Fruit fly (Drosophila melanogaster): ENCODE data around the gene CG7573.

CG7573 gene

DNA sequence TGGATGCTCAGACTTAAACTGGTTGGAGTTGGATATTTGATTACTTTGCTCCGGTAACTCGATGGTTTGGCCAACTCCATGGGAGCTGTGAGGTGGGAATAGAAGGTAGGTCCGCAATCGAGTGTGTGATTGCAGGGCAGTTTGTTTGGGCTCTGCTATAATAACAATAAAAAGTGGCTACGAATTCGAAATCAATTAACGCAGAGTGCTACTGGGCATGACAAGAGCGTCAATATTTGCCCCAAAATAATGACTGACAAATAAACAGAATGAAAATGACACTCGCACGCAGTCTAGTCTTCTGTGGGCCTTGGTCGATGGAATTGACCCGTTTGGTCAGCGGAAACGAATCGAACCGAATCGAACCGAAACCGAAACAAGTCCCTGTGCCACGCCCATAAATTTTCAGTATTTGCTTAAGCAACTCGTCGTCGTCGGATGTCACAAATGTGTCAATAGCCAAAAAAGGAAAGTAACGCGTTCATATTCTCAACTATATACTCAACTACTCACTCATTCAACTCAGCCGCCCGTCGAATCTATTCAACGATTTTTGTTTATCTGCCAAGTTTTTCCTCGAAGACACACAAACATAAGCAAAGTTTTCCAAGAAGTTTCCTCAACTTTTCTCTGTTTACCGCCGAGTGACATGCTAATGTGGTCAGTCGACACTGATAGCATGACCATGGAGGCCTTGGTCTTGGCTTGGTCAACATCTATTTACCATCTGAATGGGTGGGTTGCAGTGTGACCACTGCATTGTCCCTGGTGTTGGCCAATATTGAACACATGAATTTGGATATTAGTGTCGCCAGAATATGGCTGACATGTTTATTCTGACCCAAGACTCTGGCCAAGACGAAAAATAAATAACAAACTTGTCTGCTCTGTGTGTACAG is 44.1 kb downstream of the CG7573 start:
- TF ChIP-seq OdsH (GFP tag; optimal IDR thresholded peaks at IDR 0.05) (no peak), dmrt93B (GFP tag; optimal IDR thresholded peaks at IDR 0.05) (no peak), CrebA (GFP tag; optimal IDR thresholded peaks at IDR 0.05; ENCODE audit: borderline replicate concordance) (no peak), Dfd (GFP tag; optimal IDR thresholded peaks at IDR 0.05) (no peak)

DNA sequence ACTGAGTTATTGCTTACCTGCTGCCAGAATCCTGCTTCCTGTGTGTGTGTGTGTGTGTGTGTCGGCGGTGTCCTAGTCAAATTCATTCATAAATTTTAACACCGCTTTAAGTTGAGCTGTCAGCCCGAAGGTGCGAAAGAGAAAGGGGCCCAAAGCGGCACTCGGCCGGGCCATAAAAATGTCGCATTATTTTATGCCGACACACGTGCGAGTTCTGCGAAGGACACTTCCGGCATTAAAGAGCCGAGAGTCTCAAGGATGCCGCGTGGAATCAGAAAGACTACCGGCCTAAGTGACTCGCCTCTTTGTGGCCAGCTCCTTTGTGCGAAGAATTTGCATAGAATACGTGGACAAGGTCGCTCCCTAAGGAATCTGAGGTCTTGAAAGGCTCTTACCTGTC is 45.5 kb downstream of the CG7573 start:
- no peak for TF ChIP-seq dsf (GFP tag; optimal IDR thresholded peaks at IDR 0.05; ENCODE audit: borderline replicate concordance)
- TF ChIP-seq CG9705 (GFP tag; optimal IDR thresholded peaks at IDR 0.05): no peak
- TF ChIP-seq fru (GFP tag; optimal IDR thresholded peaks at IDR 0.05): no peak
- TF ChIP-seq foxo (GFP tag; optimal IDR thresholded peaks at IDR 0.05): no peak
- TF ChIP-seq N (GFP tag; optimal IDR thresholded peaks at IDR 0.05): no peak
- no peak for TF ChIP-seq h (GFP tag; optimal IDR thresholded peaks at IDR 0.05)

DNA sequence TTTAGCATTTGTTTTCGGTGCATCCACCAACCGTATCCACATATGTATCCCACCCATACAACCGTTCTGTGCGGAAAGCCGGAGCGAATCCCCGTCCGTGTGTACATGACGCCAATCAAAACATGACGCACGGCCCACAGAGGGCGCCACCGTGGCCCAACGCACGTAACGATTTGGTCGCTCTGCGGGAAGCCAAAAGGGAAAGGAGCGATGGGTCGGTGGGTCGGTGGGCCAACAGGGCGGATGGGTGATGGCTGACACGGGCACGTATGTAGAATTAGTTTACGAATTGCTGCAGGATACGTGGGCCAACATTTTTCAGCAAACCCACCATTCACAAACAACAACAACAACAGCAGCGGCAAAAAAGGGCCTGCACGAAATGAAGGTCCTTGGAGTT is 47.2 kb downstream of the CG7573 start:
- TF ChIP-seq CG32264 (GFP tag; optimal IDR thresholded peaks at IDR 0.05) (no peak), dsf (GFP tag; optimal IDR thresholded peaks at IDR 0.05; ENCODE audit: borderline replicate concordance) (no peak), Hr78 (GFP tag; optimal IDR thresholded peaks at IDR 0.05) (no peak), woc (GFP tag; optimal IDR thresholded peaks at IDR 0.05) (no peak), psq (GFP tag; optimal IDR thresholded peaks at IDR 0.05) (no peak), fru (GFP tag; optimal IDR thresholded peaks at IDR 0.05) (no peak), Vsx2 (GFP tag; optimal IDR thresholded peaks at IDR 0.05; ENCODE audit: partially characterized antibody) (no peak), Dif (GFP tag; optimal IDR thresholded peaks at IDR 0.05; ENCODE audit: partially characterized antibody) (no peak), h (GFP tag; optimal IDR thresholded peaks at IDR 0.05) (no peak), Rel (GFP tag; optimal IDR thresholded peaks at IDR 0.05) (no peak), Rel (tag; optimal IDR thresholded peaks at IDR 0.05) (no peak), sv (GFP tag; optimal IDR thresholded peaks at IDR 0.05) (no peak), sage (GFP tag; optimal IDR thresholded peaks at IDR 0.05) (no peak), Sp1 (GFP tag; optimal IDR thresholded peaks at IDR 0.05) (no peak), Mio (GFP tag; optimal IDR thresholded peaks at IDR 0.05) (no peak), dl (GFP tag; optimal IDR thresholded peaks at IDR 0.05; ENCODE audit: insufficient read depth in 1 of 2, partially characterized antibody in 2 of 2) (no peak), Myc (optimal IDR thresholded peaks at IDR 0.05) (no peak), CG9705 (GFP tag; optimal IDR thresholded peaks at IDR 0.05) (no peak), ey (GFP tag; optimal IDR thresholded peaks at IDR 0.05) (no peak), GATAd (GFP tag; optimal IDR thresholded peaks at IDR 0.05) (no peak), Abd-B (GFP tag; optimal IDR thresholded peaks at IDR 0.05) (no peak)

DNA sequence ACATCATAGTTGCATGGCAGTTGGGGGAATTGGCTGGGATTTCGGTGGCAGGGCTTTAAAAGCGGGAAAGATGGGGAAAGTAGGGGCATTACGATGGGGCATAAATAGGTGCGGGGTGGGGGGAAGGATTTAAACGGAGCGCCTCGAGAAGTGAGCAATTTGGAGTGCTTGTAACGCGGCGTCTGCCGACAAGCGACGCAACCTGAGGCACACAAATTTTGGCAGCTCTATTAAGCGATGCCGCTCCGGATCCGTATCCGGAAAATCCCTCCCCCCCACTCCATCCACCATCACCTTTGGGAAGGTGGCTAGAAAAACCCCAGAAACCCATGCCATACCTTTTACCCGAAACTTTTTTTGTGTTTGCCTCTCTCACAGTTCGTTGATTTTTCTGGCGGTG is 48.0 kb downstream of the CG7573 start:
- no peak for TF ChIP-seq OdsH (GFP tag; optimal IDR thresholded peaks at IDR 0.05)
- TF ChIP-seq Dif (GFP tag; optimal IDR thresholded peaks at IDR 0.05; ENCODE audit: partially characterized antibody): no peak
- TF ChIP-seq br (GFP tag; optimal IDR thresholded peaks at IDR 0.05): no peak
- no peak for TF ChIP-seq Abd-B (GFP tag; optimal IDR thresholded peaks at IDR 0.05)
- no peak for TF ChIP-seq fru (GFP tag; optimal IDR thresholded peaks at IDR 0.05)
- no peak for TF ChIP-seq CrebA (GFP tag; optimal IDR thresholded peaks at IDR 0.05; ENCODE audit: borderline replicate concordance)
- no peak for TF ChIP-seq brk (GFP tag; optimal IDR thresholded peaks at IDR 0.05)
- no peak for TF ChIP-seq Vsx2 (GFP tag; optimal IDR thresholded peaks at IDR 0.05; ENCODE audit: partially characterized antibody)
- TF ChIP-seq Dfd (GFP tag; optimal IDR thresholded peaks at IDR 0.05): no peak
